Fruit fly (Drosophila melanogaster) whole organism, embryonic: ENCODE results near the gene VhaPPA1-2.
A peak's percentile ranks its signal among the peaks of the same experiment; 100 is the strongest.

Source experiments
- Awh ChIP-seq: fragments of 200-800 bp; sonication (Bioruptor generic); IDR thresholded peaks from 2 replicates; pipeline ENCODE4, ENCODE4 v1.3.6; 2022; ENCODE audit warnings: missing biosample characterization, missing genetic modification characterization
- CG12155 ChIP-seq: fragments of 200-800 bp; sonication (Bioruptor generic); optimal IDR thresholded peaks from 3 replicates; lab custom pipeline; 2016; ENCODE audit warnings: missing biosample characterization, missing genetic modification characterization
- CG12299 ChIP-seq: fragments of 200-800 bp; sonication (Bioruptor generic); optimal IDR thresholded peaks from 2 replicates; lab custom pipeline; 2018; ENCODE audit warnings: missing biosample characterization, mild to moderate bottlenecking, missing genetic modification characterization
- CG12391 ChIP-seq: fragments of 200-800 bp; sonication (Bioruptor generic); optimal IDR thresholded peaks from 3 replicates; lab custom pipeline; 2018; ENCODE audit warnings: missing biosample characterization, mild to moderate bottlenecking, missing genetic modification characterization, moderate library complexity
- CG14710 ChIP-seq: fragments of 200-800 bp; sonication (Bioruptor generic); optimal IDR thresholded peaks from 3 replicates; lab custom pipeline; 2019; ENCODE audit warnings: missing biosample characterization, mild to moderate bottlenecking, missing genetic modification characterization, moderate library complexity
- CG17385 ChIP-seq: fragments of 200-800 bp; sonication (Bioruptor generic); optimal IDR thresholded peaks from 3 replicates; lab custom pipeline; 2018; ENCODE audit warnings: missing biosample characterization, mild to moderate bottlenecking, missing genetic modification characterization
- CG18764 ChIP-seq: fragments of 200-800 bp; sonication (Bioruptor generic); optimal IDR thresholded peaks from 3 replicates; lab custom pipeline; 2016; ENCODE audit warnings: missing biosample characterization, missing genetic modification characterization
- CG2199 ChIP-seq: fragments of 200-800 bp; sonication (Bioruptor generic); IDR thresholded peaks from 3 replicates; pipeline ENCODE4 v1.3.6; 2022; ENCODE audit warnings: missing biosample characterization, missing genetic modification characterization
- CG3065 ChIP-seq: fragments of 200-800 bp; sonication (Bioruptor generic); optimal IDR thresholded peaks from 2 replicates; lab custom pipeline; 2016; ENCODE audit warnings: missing biosample characterization, missing genetic modification characterization
- CG31365 ChIP-seq: fragments of 200-800 bp; sonication (Bioruptor generic); optimal IDR thresholded peaks from 2 replicates; lab custom pipeline; 2018; ENCODE audit warnings: missing biosample characterization, mild to moderate bottlenecking, missing genetic modification characterization
- CG6175 ChIP-seq: fragments of 200-800 bp; sonication (Bioruptor generic); IDR thresholded peaks from 3 replicates; pipeline ENCODE4 v1.3.6; 2022; ENCODE audit warnings: missing biosample characterization, missing genetic modification characterization
- CG6813 ChIP-seq: fragments of 200-800 bp; sonication (Bioruptor generic); optimal IDR thresholded peaks from 2 replicates; lab custom pipeline; 2017; ENCODE audit warnings: missing biosample characterization, missing genetic modification characterization, mild to moderate bottlenecking, moderate library complexity, missing genetic modification reagents
- CG7357 ChIP-seq: fragments of 200-800 bp; sonication (Bioruptor generic); IDR thresholded peaks from 3 replicates; pipeline ENCODE4 v1.3.6; 2022; ENCODE audit warnings: missing biosample characterization, missing genetic modification characterization
- CG9609 ChIP-seq: fragments of 200-800 bp; sonication (Bioruptor generic); optimal IDR thresholded peaks from 3 replicates; lab custom pipeline; 2016; ENCODE audit warnings: missing biosample characterization, missing genetic modification characterization
- Dip3 ChIP-seq: fragments of 200-800 bp; sonication (Bioruptor generic); optimal IDR thresholded peaks from 3 replicates; lab custom pipeline; 2016; ENCODE audit warnings: missing biosample characterization, missing genetic modification characterization
- Doc3 ChIP-seq: fragments of 200-800 bp; sonication (Bioruptor generic); IDR thresholded peaks from 3 replicates; pipeline ENCODE4 v1.3.6; 2022; ENCODE audit warnings: missing biosample characterization, missing genetic modification characterization; ENCODE audit not compliant: partially characterized antibody
- Dp ChIP-seq: fragments of 200-800 bp; sonication (Bioruptor generic); optimal IDR thresholded peaks from 2 replicates; lab custom pipeline; 2018; ENCODE audit warnings: missing biosample characterization, mild to moderate bottlenecking, missing genetic modification characterization, moderate library complexity
- Dref ChIP-seq: fragments of 200-800 bp; sonication (Bioruptor generic); IDR thresholded peaks from 2 replicates; pipeline ENCODE4 v1.3.6; 2022; ENCODE audit warnings: missing biosample characterization, missing genetic modification characterization
- Eip74EF ChIP-seq, 2 experiments: fragments of 200-800 bp in 1 of 2; fragments of >200 bp in 1 of 2; sonication (Bioruptor generic) in 1 of 2; optimal IDR thresholded peaks; 2 replicates each; lab custom pipeline; 2017 to 2019; ENCODE audit warnings: missing biosample characterization in 2 of 2, missing genetic modification characterization in 2 of 2, mild to moderate bottlenecking in 1 of 2, moderate library complexity in 1 of 2
- Fer2 ChIP-seq: fragments of 200-800 bp; sonication (Bioruptor generic); optimal IDR thresholded peaks from 2 replicates; lab custom pipeline; 2018; ENCODE audit warnings: missing biosample characterization, mild to moderate bottlenecking, missing genetic modification characterization, moderate library complexity
- MBD-R2 ChIP-seq: fragments of 200-800 bp; sonication (Bioruptor generic); IDR thresholded peaks from 2 replicates; pipeline ENCODE4 v1.3.6; 2022; ENCODE audit warnings: missing biosample characterization, missing genetic modification characterization
- MTF-1 ChIP-seq: fragments of 200-800 bp; sonication (Bioruptor generic); optimal IDR thresholded peaks from 2 replicates; lab custom pipeline; 2018; ENCODE audit warnings: missing biosample characterization, mild to moderate bottlenecking, missing genetic modification characterization, borderline replicate concordance
- Max ChIP-seq: fragments of 200-800 bp; sonication (Bioruptor generic); optimal IDR thresholded peaks from 2 replicates; lab custom pipeline; 2016; ENCODE audit warnings: missing biosample characterization, mild to moderate bottlenecking, missing genetic modification characterization
- Med ChIP-seq: fragments of 200-800 bp; sonication (Bioruptor generic); peaks from one replicate; lab custom pipeline; 2016; ENCODE audit warnings: missing biosample characterization, missing genetic modification characterization, mild to moderate bottlenecking, inconsistent platforms, moderate library complexity
- Myb ChIP-seq: fragments of 200-800 bp; sonication (Bioruptor generic); optimal IDR thresholded peaks from 2 replicates; lab custom pipeline; 2016; ENCODE audit warnings: missing biosample characterization, missing genetic modification characterization
- NK7.1 ChIP-seq: fragments of 200-800 bp; sonication (Bioruptor generic); optimal IDR thresholded peaks from 3 replicates; lab custom pipeline; 2016; ENCODE audit warnings: missing biosample characterization, missing genetic modification characterization
- Scr ChIP-seq: fragments of 200-800 bp; sonication (Bioruptor generic); IDR thresholded peaks from 2 replicates; pipeline ENCODE4 v1.3.6; 2022; ENCODE audit warnings: missing biosample characterization, missing genetic modification characterization; ENCODE audit not compliant: partially characterized antibody
- Sin3A ChIP-seq: fragments of >200 bp; optimal IDR thresholded peaks from 2 replicates; lab custom pipeline; 2018
- Taf1 ChIP-seq: fragments of 200-800 bp; sonication (Bioruptor generic); IDR thresholded peaks from 2 replicates; pipeline ENCODE4 v1.3.6; 2022; ENCODE audit warnings: missing biosample characterization, missing genetic modification characterization
- Trl ChIP-seq, 3 experiments: fragments of >200 bp in 2 of 3; fragments of 200-800 bp in 1 of 3; sonication (Bioruptor generic) in 1 of 3; optimal IDR thresholded peaks; 2 replicates in 1 of 3; 3 replicates in 2 of 3; lab custom pipeline; 2016 to 2017; ENCODE audit warnings: missing biosample characterization in 1 of 3, missing genetic modification characterization in 1 of 3
- fd102C ChIP-seq: fragments of 200-800 bp; sonication (Bioruptor generic); optimal IDR thresholded peaks from 2 replicates; lab custom pipeline; 2018; ENCODE audit warnings: missing biosample characterization, mild to moderate bottlenecking, missing genetic modification characterization, moderate library complexity
- fd3F ChIP-seq: fragments of 200-800 bp; sonication (Bioruptor generic); optimal IDR thresholded peaks from 2 replicates; lab custom pipeline; 2018; ENCODE audit warnings: missing biosample characterization, mild to moderate bottlenecking, missing genetic modification characterization, moderate library complexity
- fru ChIP-seq: fragments of >200 bp; optimal IDR thresholded peaks from 2 replicates; lab custom pipeline; 2017
- gcm2 ChIP-seq: fragments of 200-800 bp; sonication (Bioruptor generic); optimal IDR thresholded peaks from 2 replicates; lab custom pipeline; 2016; ENCODE audit warnings: missing biosample characterization, missing genetic modification characterization
- gem ChIP-seq: fragments of 200-800 bp; sonication (Bioruptor generic); optimal IDR thresholded peaks from 2 replicates; lab custom pipeline; 2019; ENCODE audit warnings: missing biosample characterization, mild to moderate bottlenecking, missing genetic modification characterization, moderate library complexity
- lola ChIP-seq, 3 experiments: fragments of >200 bp in 2 of 3; fragments of 200-800 bp in 1 of 3; sonication (Bioruptor generic) in 1 of 3; optimal IDR thresholded peaks; 2 replicates each; lab custom pipeline; 2017 to 2019; ENCODE audit warnings: missing biosample characterization in 3 of 3, missing genetic modification characterization in 3 of 3, mild to moderate bottlenecking in 1 of 3, moderate library complexity in 1 of 3
- oc ChIP-seq: fragments of 200-800 bp; sonication (Bioruptor generic); optimal IDR thresholded peaks from 2 replicates; lab custom pipeline; 2018; ENCODE audit warnings: missing biosample characterization, mild to moderate bottlenecking, missing genetic modification characterization, moderate library complexity
- pho ChIP-seq: fragments of 200-800 bp; sonication (Bioruptor generic); optimal IDR thresholded peaks from 2 replicates; lab custom pipeline; 2016; ENCODE audit warnings: missing biosample characterization, missing genetic modification characterization
- phol ChIP-seq: fragments of 200-800 bp; sonication (Bioruptor generic); optimal IDR thresholded peaks from 3 replicates; lab custom pipeline; 2018; ENCODE audit warnings: missing biosample characterization, mild to moderate bottlenecking, missing genetic modification characterization, moderate library complexity
- pros ChIP-seq: fragments of 200-800 bp; sonication (Bioruptor generic); optimal IDR thresholded peaks from 3 replicates; lab custom pipeline; 2019; ENCODE audit warnings: missing biosample characterization, mild to moderate bottlenecking, missing genetic modification characterization, moderate library complexity
- ranshi ChIP-seq: fragments of 200-800 bp; sonication (Bioruptor generic); IDR thresholded peaks from 2 replicates; pipeline ENCODE4 v1.3.6; 2022; ENCODE audit warnings: missing biosample characterization, missing genetic modification characterization
- row ChIP-seq: fragments of 200-800 bp; sonication (Bioruptor generic); IDR thresholded peaks from 3 replicates; pipeline ENCODE4 v1.3.6; 2022; ENCODE audit warnings: missing biosample characterization, missing genetic modification characterization
- sd ChIP-seq: fragments of 200-800 bp; sonication (Bioruptor generic); optimal IDR thresholded peaks from 3 replicates; lab custom pipeline; 2018; ENCODE audit warnings: missing biosample characterization, mild to moderate bottlenecking, missing genetic modification characterization, moderate library complexity
- seq ChIP-seq: fragments of 200-800 bp; sonication (Bioruptor generic); IDR thresholded peaks from 2 replicates; pipeline ENCODE4 v1.3.6; 2022; ENCODE audit warnings: missing biosample characterization, missing genetic modification characterization
- shn ChIP-seq: fragments of 200-800 bp; sonication (Bioruptor generic); optimal IDR thresholded peaks from 3 replicates; lab custom pipeline; 2016; ENCODE audit warnings: missing biosample characterization, missing genetic modification characterization
- sim ChIP-seq: fragments of 200-800 bp; sonication (Bioruptor generic); IDR thresholded peaks from 2 replicates; pipeline ENCODE4 v1.3.6; 2022; ENCODE audit warnings: missing biosample characterization, missing genetic modification characterization
- sr ChIP-seq: fragments of 200-800 bp; sonication (Bioruptor generic); IDR thresholded peaks from 3 replicates; pipeline ENCODE4 v1.3.6; 2022; ENCODE audit warnings: missing biosample characterization, missing genetic modification characterization
- wek ChIP-seq: fragments of 200-800 bp; sonication (Bioruptor generic); optimal IDR thresholded peaks from 3 replicates; lab custom pipeline; 2018; ENCODE audit warnings: missing biosample characterization, mild to moderate bottlenecking, missing genetic modification characterization, moderate library complexity
- z ChIP-seq: fragments of 200-800 bp; sonication (Bioruptor generic); IDR thresholded peaks from 3 replicates; pipeline ENCODE4 v1.3.6; 2022; ENCODE audit warnings: missing biosample characterization, missing genetic modification characterization

Gene VhaPPA1-2

dm6 chr3R:14901408-14902352, 1.6 kb upstream of the VhaPPA1-2 start, which contains the start of gene RpS5b (continued):
- no peak for TF ChIP-seq gem (tag; lab: Kevin White, UChicago)
- no peak for TF ChIP-seq Dip3
- no peak for TF ChIP-seq Awh (GFP tag; lab: Robert Waterston, UW)
- TF ChIP-seq Med: peak; percentile 53
- no peak for TF ChIP-seq pros (GFP tag; lab: Kevin White, UChicago)
- no peak for TF ChIP-seq sr
- no peak for TF ChIP-seq Scr
- peak; percentile 16; the same call in 1 of the 2 replicates for TF ChIP-seq MBD-R2
- TF ChIP-seq Doc3 (GFP tag; lab: Robert Waterston, UW): no peak
- TF ChIP-seq Myb (GFP tag; lab: Kevin White, UChicago): peak; percentile 78
- TF ChIP-seq Eip74EF (GFP tag; optimal IDR thresholded peaks at IDR 0.05; lab: Kevin White, UChicago): no peak
- TF ChIP-seq phol (tag; lab: Kevin White, UChicago): peak; percentile 75
- no peak for TF ChIP-seq Fer2 (tag; lab: Kevin White, UChicago)
- no peak for TF ChIP-seq CG31365
- 0 out of 2 replicates have a peak, but pooled peaks have one; percentile 27 for TF ChIP-seq Dref (GFP tag; lab: Robert Waterston, UW)
- TF ChIP-seq NK7.1 (GFP tag; lab: Kevin White, UChicago): no peak
- no peak for TF ChIP-seq z
- no peak for TF ChIP-seq CG12155 (GFP tag; lab: Kevin White, UChicago)
- TF ChIP-seq fru: no peak
- TF ChIP-seq CG7357 (GFP tag; lab: Robert Waterston, UW): no peak
- TF ChIP-seq oc (tag; lab: Kevin White, UChicago): no peak
- no peak for TF ChIP-seq CG14710 (tag; lab: Kevin White, UChicago)
- TF ChIP-seq CG6175 (GFP tag; lab: Robert Waterston, UW): no peak
- no peak for TF ChIP-seq fd3F (GFP tag; lab: Kevin White, UChicago)
- no peak for TF ChIP-seq Trl (optimal IDR thresholded peaks at IDR 0.05; lab: Kevin White, UChicago)
- no peak for TF ChIP-seq Trl (GFP tag; optimal IDR thresholded peaks at IDR 0.05; lab: Kevin White, UChicago)
- TF ChIP-seq CG12391: no peak
- no peak for TF ChIP-seq lola (GFP tag; optimal IDR thresholded peaks at IDR 0.05; lab: Kevin White, UChicago)
- TF ChIP-seq sd (tag; lab: Kevin White, UChicago): no peak
- TF ChIP-seq fd102C (GFP tag; lab: Kevin White, UChicago): no peak
- no peak for TF ChIP-seq seq
- TF ChIP-seq MTF-1: no peak
- no peak for TF ChIP-seq wek
- no peak for TF ChIP-seq CG18764 (GFP tag; lab: Kevin White, UChicago)
- TF ChIP-seq CG3065 (GFP tag; lab: Kevin White, UChicago): no peak
- no peak for TF ChIP-seq Max (GFP tag; lab: Kevin White, UChicago)
- no peak for TF ChIP-seq sim (GFP tag; lab: Robert Waterston, UW)
- no peak for TF ChIP-seq row
- TF ChIP-seq Taf1 (GFP tag; lab: Robert Waterston, UW): no peak
- TF ChIP-seq CG17385 (GFP tag; lab: Kevin White, UChicago): no peak
- TF ChIP-seq CG6813 (GFP tag; lab: Kevin White, UChicago): no peak
- TF ChIP-seq Dp (GFP tag; lab: Kevin White, UChicago): peak; percentile 84
- TF ChIP-seq CG9609 (GFP tag; lab: Kevin White, UChicago): no peak
- no peak for TF ChIP-seq gcm2 (GFP tag; lab: Kevin White, UChicago)
- TF ChIP-seq ranshi (GFP tag; lab: Robert Waterston, UW): no peak
- TF ChIP-seq pho (GFP tag; lab: Kevin White, UChicago): no peak
- no peak for TF ChIP-seq shn (GFP tag; lab: Kevin White, UChicago)
- no peak for TF ChIP-seq CG12299 (tag; lab: Kevin White, UChicago)
- no peak for TF ChIP-seq CG2199
- TF ChIP-seq Sin3A: no peak
